Worm (Caenorhabditis elegans): ENCODE measurements around the gene ZC168.2.
"Not testable (repeated sequence)": the region's sequence is repeated elsewhere in the genome, so short reads cannot be mapped to it uniquely, and the experiment has no call there.

The ZC168.2 gene

DNA sequence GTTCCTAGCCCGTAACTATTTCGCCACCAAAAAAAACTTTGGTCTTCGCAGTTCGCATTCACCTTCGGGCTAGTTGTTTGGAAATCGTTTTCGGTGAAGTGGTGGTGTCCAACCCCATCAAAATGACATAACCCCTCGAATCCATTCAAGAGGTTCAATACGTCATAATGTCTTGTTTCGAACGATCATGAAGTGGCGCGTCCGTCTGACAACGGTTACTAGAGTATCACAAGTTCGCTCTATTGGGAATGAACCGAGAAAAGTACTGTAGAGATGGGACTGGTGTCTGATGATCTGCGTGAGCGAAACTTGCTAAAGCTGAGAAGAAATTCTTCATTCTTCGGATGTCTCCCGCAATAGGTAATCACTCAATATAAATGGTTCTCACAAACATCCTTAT is at the start of gene ZC168.2:
Gene ZC168.2 (plus strand): TSS at position 301 of the 400 bp plus-strand sequence.
- TF ChIP-seq klf-2 (GFP tag; conservative IDR thresholded peaks at IDR 0.05) (no peak), ztf-29 (GFP tag; IDR thresholded peaks at IDR 0.05) (no peak), med-1 (GFP tag; optimal IDR thresholded peaks at IDR 0.05; ENCODE audit: insufficient read depth) (no peak), ref-1 (GFP tag; conservative IDR thresholded peaks at IDR 0.05) (no peak), flt-1 (GFP tag; IDR thresholded peaks at IDR 0.05) (no peak), ztf-23 (GFP tag; IDR thresholded peaks at IDR 0.05) (no peak), T22C8.4 (GFP tag; IDR thresholded peaks at IDR 0.05) (no peak), cog-1 (tag; optimal IDR thresholded peaks at IDR 0.05) (no peak), tab-1 (GFP tag; IDR thresholded peaks at IDR 0.05) (no peak)

DNA sequence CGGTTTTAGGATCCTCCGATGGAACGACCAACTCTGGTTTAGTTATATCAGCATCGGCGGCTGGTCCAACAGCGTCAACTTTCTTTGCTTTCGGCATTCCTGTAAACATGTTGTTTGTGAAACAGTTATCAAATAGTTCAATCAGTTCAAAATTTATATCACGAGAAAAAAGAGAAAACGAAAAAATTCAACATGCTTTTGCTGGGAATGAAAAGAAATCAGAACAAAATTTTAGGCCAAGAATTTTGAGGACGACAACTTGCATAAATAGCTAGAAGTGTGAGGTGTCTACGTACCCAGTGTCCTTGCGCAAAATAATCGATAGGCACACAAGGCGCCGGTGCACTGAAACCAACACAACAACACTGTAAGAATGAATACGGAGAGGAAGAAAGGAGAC is 47.5 kb upstream of the ZC168.2 start, which contains the start of gene K08C7.4:
Gene K08C7.4 (minus strand): TSS at position 101 of the 400 bp plus-strand sequence.
- no peak for TF ChIP-seq med-1 (GFP tag; optimal IDR thresholded peaks at IDR 0.05; ENCODE audit: insufficient read depth)
- TF ChIP-seq ztf-23 (GFP tag; IDR thresholded peaks at IDR 0.05): no peak
- TF ChIP-seq tab-1 (GFP tag; IDR thresholded peaks at IDR 0.05): no peak

ce11 chrIV:10682155-10682749 is 45.6 kb upstream of the ZC168.2 start, which contains the start of gene fmo-2:
Gene fmo-2 (plus strand): TSS chrIV:10682524.
- TF ChIP-seq cog-1 (tag; optimal IDR thresholded peaks at IDR 0.05) (no peak), flt-1 (GFP tag; IDR thresholded peaks at IDR 0.05) (no peak), tab-1 (GFP tag; IDR thresholded peaks at IDR 0.05) (no peak), med-1 (GFP tag; optimal IDR thresholded peaks at IDR 0.05; ENCODE audit: insufficient read depth) (no peak), ref-1 (GFP tag; conservative IDR thresholded peaks at IDR 0.05) (no peak)

- TF ChIP-seq med-1 (GFP tag; optimal IDR thresholded peaks at IDR 0.05; ENCODE audit: insufficient read depth): no peak
- TF ChIP-seq ztf-23 (GFP tag; IDR thresholded peaks at IDR 0.05): no peak
- TF ChIP-seq flt-1 (GFP tag; IDR thresholded peaks at IDR 0.05): no peak
Observed at ce11 chrIV:10685758-10686157, 42.1 kb upstream of the ZC168.2 start, which contains the start of the genes K08C7.6 and R102.1. Gene K08C7.6 (minus strand): TSS chrIV:10685858. Gene R102.1 (plus strand): TSS chrIV:10686048.

- not testable (repeated sequence) for TF ChIP-seq klf-2 (GFP tag; conservative IDR thresholded peaks at IDR 0.05); T22C8.4 (GFP tag; IDR thresholded peaks at IDR 0.05); ztf-23 (GFP tag; IDR thresholded peaks at IDR 0.05)
Observed at ce11 chrIV:10687307-10687706, 40.5 kb upstream of the ZC168.2 start, which contains the start of gene R102.2. Gene R102.2 (plus strand): TSS chrIV:10687607.

DNA sequence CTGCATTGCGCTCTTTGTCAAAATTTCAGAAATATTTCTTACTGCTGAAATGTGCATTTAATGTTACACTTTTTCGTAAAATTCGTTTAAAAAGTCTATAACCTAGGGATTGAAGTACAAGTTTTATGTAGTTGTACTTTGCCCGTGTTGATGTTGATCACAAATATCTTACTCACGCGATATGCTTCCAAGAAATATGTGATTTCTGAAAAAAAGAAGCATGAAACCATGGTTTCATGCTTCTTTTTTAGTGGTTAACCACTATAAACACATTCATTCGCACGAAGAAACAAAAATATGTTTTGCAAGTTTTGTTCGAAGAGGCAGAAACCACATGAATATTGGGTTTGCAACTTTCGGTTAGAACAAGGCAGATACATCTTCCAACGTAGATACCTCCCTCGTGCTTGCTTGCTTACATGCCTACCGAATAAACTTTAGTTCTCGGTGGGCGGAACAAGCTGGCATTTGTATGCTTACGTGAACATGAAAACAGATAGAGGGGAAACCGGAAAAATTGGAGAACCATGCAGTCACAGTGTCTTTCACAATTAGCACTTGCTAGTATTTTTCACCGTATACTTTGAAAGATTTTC is 38.8 kb upstream of the ZC168.2 start, which contains the start of gene R102.3:
Gene R102.3 (plus strand): TSS at position 546 of the 596 bp plus-strand sequence.
- TF ChIP-seq ztf-23 (GFP tag; IDR thresholded peaks at IDR 0.05) (no peak), ref-1 (GFP tag; conservative IDR thresholded peaks at IDR 0.05) (no peak), tab-1 (GFP tag; IDR thresholded peaks at IDR 0.05) (no peak), ztf-29 (GFP tag; IDR thresholded peaks at IDR 0.05) (no peak), med-1 (GFP tag; optimal IDR thresholded peaks at IDR 0.05; ENCODE audit: insufficient read depth) (no peak), cog-1 (tag; optimal IDR thresholded peaks at IDR 0.05) (no peak), T22C8.4 (GFP tag; IDR thresholded peaks at IDR 0.05) (no peak), klf-2 (GFP tag; conservative IDR thresholded peaks at IDR 0.05) (no peak), flt-1 (GFP tag; IDR thresholded peaks at IDR 0.05) (no peak)

DNA sequence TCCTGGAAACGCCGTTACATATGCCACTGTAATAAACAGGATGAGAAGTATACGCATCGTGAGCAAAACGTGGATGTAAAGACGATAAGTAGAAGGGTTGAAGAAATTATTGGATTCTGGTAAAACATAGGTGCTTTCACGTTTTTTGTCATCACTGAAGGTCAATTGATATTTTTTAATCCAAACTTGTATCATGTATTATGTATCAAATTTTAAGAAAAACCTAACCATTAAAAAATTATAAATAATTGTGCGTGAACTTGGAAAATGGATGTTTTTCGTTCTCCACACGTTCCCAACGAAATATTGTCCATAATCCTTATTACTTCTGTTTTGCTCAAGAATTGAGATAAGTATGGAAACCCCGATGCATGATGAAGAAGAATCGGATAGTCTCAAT is 37.7 kb upstream of the ZC168.2 start, which contains the start of gene R102.8:
Gene R102.8 (minus strand): TSS at position 101 of the 400 bp plus-strand sequence.
- TF ChIP-seq tab-1 (GFP tag; IDR thresholded peaks at IDR 0.05) (no peak), ref-1 (GFP tag; conservative IDR thresholded peaks at IDR 0.05) (no peak), T22C8.4 (GFP tag; IDR thresholded peaks at IDR 0.05) (no peak), flt-1 (GFP tag; IDR thresholded peaks at IDR 0.05) (no peak), ztf-23 (GFP tag; IDR thresholded peaks at IDR 0.05) (no peak)

- TF ChIP-seq cog-1 (tag; optimal IDR thresholded peaks at IDR 0.05) (no peak), klf-2 (GFP tag; conservative IDR thresholded peaks at IDR 0.05) (no peak), tab-1 (GFP tag; IDR thresholded peaks at IDR 0.05) (no peak), T22C8.4 (GFP tag; IDR thresholded peaks at IDR 0.05) (no peak), ref-1 (GFP tag; conservative IDR thresholded peaks at IDR 0.05) (no peak), ztf-23 (GFP tag; IDR thresholded peaks at IDR 0.05) (no peak), flt-1 (GFP tag; IDR thresholded peaks at IDR 0.05) (no peak), ztf-29 (GFP tag; IDR thresholded peaks at IDR 0.05) (no peak), med-1 (GFP tag; optimal IDR thresholded peaks at IDR 0.05; ENCODE audit: insufficient read depth) (no peak)
Observed at ce11 chrIV:10695203-10695602, 32.6 kb upstream of the ZC168.2 start, which contains the start of gene R102.4. Gene R102.4 (minus strand): TSS chrIV:10695303.

DNA sequence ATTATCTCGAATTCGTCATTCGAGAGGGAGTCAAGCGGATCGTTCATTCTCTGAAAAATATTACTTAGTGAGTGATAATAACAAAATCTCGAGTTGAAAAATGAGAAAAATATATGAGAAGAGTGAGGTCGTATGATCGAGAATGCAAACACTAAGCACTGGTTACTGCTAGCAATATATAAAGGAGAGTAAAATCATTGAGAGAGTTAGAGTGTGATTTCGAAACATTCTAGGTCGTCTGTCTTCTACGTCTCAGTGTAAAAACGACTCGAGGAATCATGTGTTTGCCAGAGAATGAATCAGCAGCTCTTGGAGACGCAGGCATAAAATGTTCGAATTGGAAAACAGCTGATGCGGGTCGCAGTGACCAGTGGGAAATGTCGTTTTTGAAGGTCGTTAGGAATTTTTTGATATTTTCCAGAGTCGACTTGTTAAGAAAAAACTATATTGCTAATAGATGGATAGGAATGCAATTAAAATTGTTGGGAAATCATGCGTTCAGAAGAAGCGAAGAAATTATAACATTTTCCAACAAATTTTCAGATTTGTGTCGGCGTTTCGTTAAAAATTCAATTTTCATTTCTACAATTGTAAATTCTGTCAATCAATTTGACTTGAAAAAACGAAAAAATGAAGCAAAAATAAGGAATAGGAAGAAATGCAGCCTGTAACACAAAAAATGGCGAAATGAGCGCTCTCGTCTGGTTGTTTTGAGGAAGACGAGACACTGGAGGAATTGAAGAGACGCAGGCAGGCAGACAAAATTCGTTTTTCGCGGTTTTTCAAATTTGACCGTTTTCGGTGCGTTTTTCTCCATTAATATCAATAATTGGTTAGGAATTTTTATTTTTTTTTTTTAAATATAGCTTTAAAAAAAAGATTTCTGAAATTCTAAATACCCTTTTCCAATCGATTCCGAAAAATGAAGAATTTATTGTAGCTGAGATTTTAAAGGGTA is 30.5 kb upstream of the ZC168.2 start, which contains the start of gene allo-1:
Gene allo-1 (minus strand): TSS at position 51 of the 958 bp plus-strand sequence.
- TF ChIP-seq ref-1 (GFP tag; conservative IDR thresholded peaks at IDR 0.05): no peak
- no peak for TF ChIP-seq klf-2 (GFP tag; conservative IDR thresholded peaks at IDR 0.05)
- no peak for TF ChIP-seq med-1 (GFP tag; optimal IDR thresholded peaks at IDR 0.05; ENCODE audit: insufficient read depth)
- TF ChIP-seq ztf-29 (GFP tag; IDR thresholded peaks at IDR 0.05): no peak
- no peak for TF ChIP-seq cog-1 (tag; optimal IDR thresholded peaks at IDR 0.05)
- TF ChIP-seq flt-1 (GFP tag; IDR thresholded peaks at IDR 0.05): no peak
- TF ChIP-seq tab-1 (GFP tag; IDR thresholded peaks at IDR 0.05): no peak
- no peak for TF ChIP-seq T22C8.4 (GFP tag; IDR thresholded peaks at IDR 0.05)
- no peak for TF ChIP-seq ztf-23 (GFP tag; IDR thresholded peaks at IDR 0.05)

All from whole organism, midembryonic.